Fruit fly (Drosophila melanogaster): ENCODE results near the gene Cda4.
A peak's percentile ranks its signal among the peaks of the same experiment; 100 is the strongest.

Gene Cda4

DNA sequence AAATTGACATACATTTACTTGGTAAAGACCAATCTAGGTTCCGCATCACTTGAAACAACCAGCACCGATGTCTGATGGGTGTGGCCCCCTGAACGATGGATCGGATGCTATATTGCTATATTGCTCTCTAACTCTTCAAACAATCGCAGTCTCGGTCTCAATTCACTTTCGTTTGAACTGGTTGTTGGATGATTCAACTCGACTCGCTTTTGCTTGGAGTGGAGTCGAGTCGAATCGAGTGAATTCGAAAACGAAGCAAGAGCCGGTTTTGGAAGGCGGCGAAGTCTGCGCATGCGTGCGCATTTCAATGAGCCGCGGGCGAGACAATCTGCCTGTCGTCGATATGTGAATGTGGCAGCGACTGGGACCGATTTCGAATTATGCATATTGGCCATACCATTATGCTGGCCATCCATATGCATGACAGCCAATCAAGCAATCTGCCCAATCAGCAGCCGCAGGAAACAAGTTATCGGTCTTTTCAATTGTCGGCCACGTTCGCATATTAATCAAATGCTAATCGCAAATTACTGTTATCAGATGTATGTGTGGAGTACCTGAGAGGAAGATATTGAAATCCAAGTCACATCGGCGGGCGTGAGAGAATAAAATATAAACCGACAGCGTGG is 1.4 kb upstream of the Cda4 start (continued):
- TF ChIP-seq CG6854 (GFP tag; optimal IDR thresholded peaks at IDR 0.05) (no peak), lab (GFP tag; optimal IDR thresholded peaks at IDR 0.05) (no peak), odd (GFP tag; optimal IDR thresholded peaks at IDR 0.05) (no peak), peb (GFP tag; IDR thresholded peaks at IDR 0.05) (no peak), pnt (GFP tag; optimal IDR thresholded peaks at IDR 0.05) (no peak), CoRest (tag; optimal IDR thresholded peaks at IDR 0.05) (no peak), vvl (GFP tag; IDR thresholded peaks at IDR 0.05) (peak; percentile 98), Dfd (GFP tag; optimal IDR thresholded peaks at IDR 0.05) (no peak), CG12104 (GFP tag; optimal IDR thresholded peaks at IDR 0.05) (no peak), CG10274 (GFP tag; optimal IDR thresholded peaks at IDR 0.05) (no peak), Blimp-1 (GFP tag; optimal IDR thresholded peaks at IDR 0.05) (peak; percentile 95), B-H2 (GFP tag; optimal IDR thresholded peaks at IDR 0.05) (no peak), fru (optimal IDR thresholded peaks at IDR 0.05) (no peak), CG3407 (GFP tag; optimal IDR thresholded peaks at IDR 0.05) (no peak), tna (GFP tag; IDR thresholded peaks at IDR 0.05; ENCODE audit: partially characterized antibody) (no peak), Awh (GFP tag; IDR thresholded peaks at IDR 0.05) (peak; percentile 93), Nf-YA (GFP tag; IDR thresholded peaks at IDR 0.05) (no peak), Sox102F (GFP tag; optimal IDR thresholded peaks at IDR 0.05) (no peak), btn (GFP tag; optimal IDR thresholded peaks at IDR 0.05) (no peak), knrl (GFP tag; IDR thresholded peaks at IDR 0.05; ENCODE audit: partially characterized antibody) (no peak), Lhr (GFP tag; optimal IDR thresholded peaks at IDR 0.05) (no peak), Vsx1 (GFP tag; optimal IDR thresholded peaks at IDR 0.05) (peak; percentile 57), gcm2 (GFP tag; optimal IDR thresholded peaks at IDR 0.05) (no peak), CG15514 (GFP tag; optimal IDR thresholded peaks at IDR 0.05) (no peak), sd (tag; optimal IDR thresholded peaks at IDR 0.05) (peak; percentile 18), z (GFP tag; IDR thresholded peaks at IDR 0.05) (peak; percentile 91), yki (optimal IDR thresholded peaks at IDR 0.05) (no peak), abd-A (tag; optimal IDR thresholded peaks at IDR 0.05) (peak; percentile 91), Usf (GFP tag; optimal IDR thresholded peaks at IDR 0.05) (no peak), Antp (GFP tag; optimal IDR thresholded peaks at IDR 0.05) (no peak), TFAM (GFP tag; optimal IDR thresholded peaks at IDR 0.05) (no peak), CG10366 (GFP tag; IDR thresholded peaks at IDR 0.05) (no peak), CG11247 (GFP tag; IDR thresholded peaks at IDR 0.05) (no peak), CG14710 (tag; optimal IDR thresholded peaks at IDR 0.05) (no peak), CG15011 (GFP tag; optimal IDR thresholded peaks at IDR 0.05) (no peak), zfh2 (GFP tag; optimal IDR thresholded peaks at IDR 0.05) (no peak), toy (GFP tag; IDR thresholded peaks at IDR 0.05) (no peak), chinmo (GFP tag; IDR thresholded peaks at IDR 0.05; ENCODE audit: partially characterized antibody) (peak; percentile 86; the same call in 3 of the 4 replicates), CG15269 (tag; optimal IDR thresholded peaks at IDR 0.05) (no peak), CG2120 (GFP tag; optimal IDR thresholded peaks at IDR 0.05) (no peak), Sry-β (GFP tag; optimal IDR thresholded peaks at IDR 0.05) (no peak), CG6272 (GFP tag; IDR thresholded peaks at IDR 0.05) (no peak), chif (GFP tag; optimal IDR thresholded peaks at IDR 0.05) (no peak), pros (GFP tag; optimal IDR thresholded peaks at IDR 0.05) (no peak), gem (tag; optimal IDR thresholded peaks at IDR 0.05) (no peak), unpg (GFP tag; optimal IDR thresholded peaks at IDR 0.05) (no peak), gt (GFP tag; IDR thresholded peaks at IDR 0.05) (no peak), dmrt11E (tag; optimal IDR thresholded peaks at IDR 0.05) (no peak), CG13894 (tag; optimal IDR thresholded peaks at IDR 0.05) (peak; percentile 24), rib (GFP tag; IDR thresholded peaks at IDR 0.05) (no peak), p53 (GFP tag; optimal IDR thresholded peaks at IDR 0.05) (no peak)

Data from whole organism, embryonic.